Fruit fly (Drosophila melanogaster): ENCODE results near the gene chinmo.
A peak's percentile ranks its signal among the peaks of the same experiment; 100 is the strongest.

chinmo gene

DNA sequence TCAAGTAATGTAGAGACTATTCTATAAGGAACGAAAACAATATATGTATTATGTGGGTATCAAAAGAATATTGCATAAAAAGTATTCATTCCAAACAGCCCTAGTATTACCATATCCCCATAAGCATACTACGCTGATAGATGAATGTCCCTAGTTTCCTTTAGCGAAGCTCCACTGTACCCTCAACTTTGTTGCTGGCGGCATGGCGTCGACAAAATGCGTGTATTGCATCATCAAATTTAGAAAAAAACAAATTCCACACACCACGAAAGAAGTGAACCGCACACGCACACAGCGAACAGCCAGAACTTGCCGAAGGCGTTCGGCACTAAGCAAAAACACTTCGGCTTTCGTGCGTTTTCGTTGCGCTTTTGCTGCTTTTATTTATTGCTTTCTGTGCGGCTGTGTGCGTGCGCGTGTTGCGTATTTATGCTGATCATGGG is 18.3 kb upstream of the chinmo start (continued):
- TF ChIP-seq repo (GFP tag; optimal IDR thresholded peaks at IDR 0.05) (peak; percentile 94), zfh1 (GFP tag; IDR thresholded peaks at IDR 0.05) (peak; percentile 92), z (GFP tag; IDR thresholded peaks at IDR 0.05) (0 out of 3 replicates have a peak, but pooled peaks have one; percentile 56), Lpt (GFP tag; optimal IDR thresholded peaks at IDR 0.05) (no peak), Awh (GFP tag; IDR thresholded peaks at IDR 0.05) (peak; percentile 95), CG18619 (GFP tag; optimal IDR thresholded peaks at IDR 0.05) (peak; percentile 96), CG3995 (GFP tag; optimal IDR thresholded peaks at IDR 0.05) (peak; percentile 53), CG4424 (GFP tag; optimal IDR thresholded peaks at IDR 0.05) (peak; percentile 79), slou (GFP tag; optimal IDR thresholded peaks at IDR 0.05) (peak; percentile 96), tap (tag; optimal IDR thresholded peaks at IDR 0.05) (peak; percentile 89), Jarid2 (GFP tag; optimal IDR thresholded peaks at IDR 0.05) (peak; percentile 66), Lhr (GFP tag; optimal IDR thresholded peaks at IDR 0.05) (no peak), Max (GFP tag; optimal IDR thresholded peaks at IDR 0.05) (peak; percentile 92), CG4820 (GFP tag; optimal IDR thresholded peaks at IDR 0.05) (peak; percentile 93), vnd (GFP tag; IDR thresholded peaks at IDR 0.05; ENCODE audit: partially characterized antibody) (no peak), Ets97D (GFP tag; optimal IDR thresholded peaks at IDR 0.05) (peak; percentile 88), CG4707 (GFP tag; optimal IDR thresholded peaks at IDR 0.05) (peak; percentile 6), ems (GFP tag; optimal IDR thresholded peaks at IDR 0.05) (peak; percentile 97), inv (GFP tag; IDR thresholded peaks at IDR 0.05; ENCODE audit: partially characterized antibody) (no peak), slbo (GFP tag; IDR thresholded peaks at IDR 0.05) (peak; percentile 98), ftz-f1 (GFP tag; optimal IDR thresholded peaks at IDR 0.05) (peak; percentile 88), HmgD (GFP tag; optimal IDR thresholded peaks at IDR 0.05) (peak; percentile 77), zen2 (GFP tag; IDR thresholded peaks at IDR 0.05; ENCODE audit: partially characterized antibody) (no peak), CG7963 (GFP tag; IDR thresholded peaks at IDR 0.05; ENCODE audit: partially characterized antibody) (no peak), Sin3A (optimal IDR thresholded peaks at IDR 0.05) (no peak), CG3281 (GFP tag; optimal IDR thresholded peaks at IDR 0.05) (peak; percentile 89), crp (GFP tag; optimal IDR thresholded peaks at IDR 0.05) (peak in 1 of 2 experiments; percentile 60), CG2712 (tag; optimal IDR thresholded peaks at IDR 0.05) (peak; percentile 75), gcm2 (GFP tag; optimal IDR thresholded peaks at IDR 0.05) (peak; percentile 95), CG14050 (GFP tag; IDR thresholded peaks at IDR 0.05) (peak; percentile 97), CG9215 (GFP tag; IDR thresholded peaks at IDR 0.05) (peak; percentile 91), sna (GFP tag; IDR thresholded peaks at IDR 0.05; ENCODE audit: partially characterized antibody) (no peak), Hmr (GFP tag; optimal IDR thresholded peaks at IDR 0.05) (peak; percentile 95), Sox100B (GFP tag; optimal IDR thresholded peaks at IDR 0.05) (peak; percentile 90), CG10147 (GFP tag; optimal IDR thresholded peaks at IDR 0.05) (peak; percentile 92), jumu (GFP tag; optimal IDR thresholded peaks at IDR 0.05) (peak; percentile 81), CG10274 (GFP tag; optimal IDR thresholded peaks at IDR 0.05) (peak; percentile 84), D19A (tag; optimal IDR thresholded peaks at IDR 0.05) (peak; percentile 82), CG9609 (GFP tag; optimal IDR thresholded peaks at IDR 0.05) (peak; percentile 79), CG17361 (GFP tag; IDR thresholded peaks at IDR 0.05) (peak; percentile 78), CG7987 (GFP tag; optimal IDR thresholded peaks at IDR 0.05) (peak; percentile 69), Pdp1 (GFP tag; optimal IDR thresholded peaks at IDR 0.05) (peak; percentile 92 to 99), CTCF (GFP tag; optimal IDR thresholded peaks at IDR 0.05) (no peak), Spps (tag; optimal IDR thresholded peaks at IDR 0.05) (no peak), CG4854 (GFP tag; optimal IDR thresholded peaks at IDR 0.05) (peak; percentile 93), CG7372 (GFP tag; IDR thresholded peaks at IDR 0.05) (peak; percentile 98), CG8359 (GFP tag; optimal IDR thresholded peaks at IDR 0.05; ENCODE audit: borderline replicate concordance) (peak; percentile 4), CG16863 (GFP tag; optimal IDR thresholded peaks at IDR 0.05) (peak; percentile 94), CG5180 (GFP tag; optimal IDR thresholded peaks at IDR 0.05) (peak; percentile 78), disco-r (GFP tag; optimal IDR thresholded peaks at IDR 0.05) (peak; percentile 73), lilli (GFP tag; optimal IDR thresholded peaks at IDR 0.05) (peak; percentile 98)
